Worm (Caenorhabditis elegans) whole organism, midembryonic: ENCODE results near the gene K02E7.1.

Experiments used
- T22C8.4 ChIP-seq: fragments of 200-800 bp; sonication (Bioruptor generic); IDR thresholded peaks from 2 replicates; pipeline ENCODE4 v1.3.6; 2022; ENCODE audit warnings: missing genetic modification characterization, missing compliant biosample characterization
- cog-1 ChIP-seq: sonication (generic microtip); optimal IDR thresholded peaks from 2 replicates; lab custom pipeline; 2016; ENCODE audit warnings: missing genetic modification characterization, missing compliant biosample characterization
- flt-1 ChIP-seq: fragments of 200-800 bp; sonication (Bioruptor generic); IDR thresholded peaks from 2 replicates; pipeline ENCODE4 v1.3.6; 2022; ENCODE audit warnings: missing genetic modification characterization, missing compliant biosample characterization
- klf-2 ChIP-seq: fragments of 200-800 bp; sonication (Bioruptor generic); conservative IDR thresholded peaks from 2 replicates; pipeline ENCODE4 v1.3.6; 2022; ENCODE audit warnings: missing genetic modification reagents, missing genetic modification characterization, missing compliant biosample characterization
- med-1 ChIP-seq: sonication (generic microtip); optimal IDR thresholded peaks from 2 replicates; lab custom pipeline; 2017; ENCODE audit warnings: missing genetic modification characterization, mild to moderate bottlenecking, missing compliant biosample characterization, antibody characterized with exemption, missing genetic modification reagents; ENCODE audit not compliant: insufficient read depth
- ref-1 ChIP-seq: fragments of 200-800 bp; sonication (Bioruptor generic); conservative IDR thresholded peaks from 2 replicates; pipeline ENCODE4 v1.3.6; 2022; ENCODE audit warnings: missing genetic modification reagents, missing genetic modification characterization, missing compliant biosample characterization
- tab-1 ChIP-seq: fragments of 200-800 bp; sonication (Bioruptor generic); IDR thresholded peaks from 2 replicates; pipeline ENCODE4 v1.3.6; 2022; ENCODE audit warnings: missing genetic modification characterization, missing compliant biosample characterization
- ztf-23 ChIP-seq: fragments of 200-800 bp; sonication (Bioruptor generic); IDR thresholded peaks from 2 replicates; pipeline ENCODE4 v1.3.6; 2022; ENCODE audit warnings: missing genetic modification reagents, missing genetic modification characterization, missing compliant biosample characterization
- ztf-29 ChIP-seq: fragments of 200-800 bp; sonication (Bioruptor generic); IDR thresholded peaks from 2 replicates; pipeline ENCODE4 v1.3.6; 2022; ENCODE audit warnings: missing genetic modification reagents, missing genetic modification characterization, missing compliant biosample characterization

K02E7.1 gene

ce11 chrII:1131821-1132220 lies 48.9 kb downstream of the K02E7.1 start:
- TF ChIP-seq ztf-29 (GFP tag; lab: Robert Waterston, UW), result no peak
- TF ChIP-seq flt-1, result no peak
- no peak for TF ChIP-seq cog-1 (tag; lab: Kevin White, UChicago)
- TF ChIP-seq klf-2 (GFP tag; lab: Robert Waterston, UW), result no peak
- TF ChIP-seq med-1 (GFP tag; lab: Kevin White, UChicago), result no peak
- no peak for TF ChIP-seq ref-1 (GFP tag; lab: Robert Waterston, UW)
- no peak for TF ChIP-seq tab-1
- TF ChIP-seq ztf-23 (GFP tag; lab: Robert Waterston, UW), result no peak
- TF ChIP-seq T22C8.4 (GFP tag; lab: Robert Waterston, UW), result no peak

ce11 chrII:1132750-1133149 lies 49.8 kb downstream of the K02E7.1 start:
- TF ChIP-seq T22C8.4 (GFP tag; lab: Robert Waterston, UW), result no peak
- TF ChIP-seq tab-1, result no peak

- no peak for TF ChIP-seq T22C8.4 (GFP tag; lab: Robert Waterston, UW)
Measured at ce11 chrII:1133295-1133694, 50.3 kb downstream of the K02E7.1 start.
